Worm (Caenorhabditis elegans) whole organism, young adult: ENCODE data around the gene mrpl-39.

Experiments
- C17E4.6 ChIP-seq: fragments of 200-800 bp; sonication (Bioruptor generic); IDR thresholded peaks from 2 replicates; pipeline ENCODE4 v1.3.6; 2022; ENCODE audit warnings: missing genetic modification reagents, missing genetic modification characterization, missing compliant biosample characterization
- F10E7.11 ChIP-seq: sonication (generic microtip); optimal IDR thresholded peaks from 2 replicates; lab custom pipeline; 2017; ENCODE audit warnings: mild to moderate bottlenecking, missing genetic modification characterization, moderate library complexity, missing compliant biosample characterization
- F22D6.2 ChIP-seq: sonication (generic microtip); optimal IDR thresholded peaks from 2 replicates; lab custom pipeline; 2016; ENCODE audit warnings: mild to moderate bottlenecking, missing genetic modification characterization, missing compliant biosample characterization
- F52B5.7 ChIP-seq: sonication (generic microtip); optimal IDR thresholded peaks from 2 replicates; lab custom pipeline; 2016; ENCODE audit warnings: mild to moderate bottlenecking, missing genetic modification characterization, missing compliant biosample characterization
- F57A8.1 ChIP-seq: fragments of 200-800 bp; sonication (Bioruptor generic); optimal IDR thresholded peaks from 2 replicates; lab custom pipeline; 2018; ENCODE audit warnings: mild to moderate bottlenecking, missing genetic modification characterization, moderate library complexity, missing compliant biosample characterization
- F57C9.4 ChIP-seq: sonication (generic microtip); optimal IDR thresholded peaks from 2 replicates; lab custom pipeline; 2017; ENCODE audit warnings: mild to moderate bottlenecking, missing genetic modification characterization, missing compliant biosample characterization
- K12H6.12 ChIP-seq: fragments of 200-800 bp; sonication (Bioruptor generic); optimal IDR thresholded peaks from 2 replicates; lab custom pipeline; 2018; ENCODE audit warnings: mild to moderate bottlenecking, missing genetic modification characterization, missing compliant biosample characterization
- Y53G8AR.9 ChIP-seq: fragments of 200-800 bp; sonication (Bioruptor generic); conservative IDR thresholded peaks from 2 replicates; pipeline ENCODE4 v1.3.6; 2022; ENCODE audit warnings: missing genetic modification reagents, missing genetic modification characterization, missing compliant biosample characterization
- Y67H2A.10 ChIP-seq: fragments of 200-800 bp; sonication (Bioruptor generic); conservative IDR thresholded peaks from 2 replicates; pipeline ENCODE4 v1.3.6; 2022; ENCODE audit warnings: missing genetic modification reagents, missing genetic modification characterization, missing compliant biosample characterization
- bed-1 ChIP-seq: fragments of 200-800 bp; sonication (Bioruptor generic); IDR thresholded peaks from 2 replicates; pipeline ENCODE4 v1.3.6; 2022; ENCODE audit warnings: missing genetic modification reagents, missing genetic modification characterization, missing compliant biosample characterization
- bed-2 ChIP-seq: fragments of 200-800 bp; sonication (Bioruptor generic); IDR thresholded peaks from 2 replicates; pipeline ENCODE4 v1.3.6; 2022; ENCODE audit warnings: missing genetic modification reagents, missing genetic modification characterization, missing compliant biosample characterization
- cebp-1 ChIP-seq, 2 experiments: fragments of 200-800 bp in 1 of 2; sonication (Bioruptor generic) in 1 of 2; sonication (generic microtip) in 1 of 2; IDR thresholded peaks in 1 of 2; optimal IDR thresholded peaks in 1 of 2; 2 replicates each; pipeline versions ENCODE4 v1.3.6 to Lab custom; 2017 to 2022; ENCODE audit warnings: missing compliant biosample characterization in 2 of 2, missing genetic modification characterization in 2 of 2, mild to moderate bottlenecking in 1 of 2, missing genetic modification reagents in 1 of 2, moderate library complexity in 1 of 2
- cebp-2 ChIP-seq: fragments of 200-800 bp; sonication (Bioruptor generic); IDR thresholded peaks from 2 replicates; pipeline ENCODE4 v1.3.6; 2022; ENCODE audit warnings: missing genetic modification characterization, missing compliant biosample characterization
- ceh-27 ChIP-seq: fragments of 200-800 bp; sonication (Bioruptor generic); optimal IDR thresholded peaks from 2 replicates; lab custom pipeline; 2018; ENCODE audit warnings: mild to moderate bottlenecking, missing genetic modification characterization, moderate library complexity, missing compliant biosample characterization
- chd-7 ChIP-seq: sonication (generic microtip); optimal IDR thresholded peaks from 2 replicates; lab custom pipeline; 2016; ENCODE audit warnings: mild to moderate bottlenecking, missing genetic modification characterization, moderate library complexity, missing compliant biosample characterization
- dpff-1 ChIP-seq: sonication (generic microtip); optimal IDR thresholded peaks from 2 replicates; lab custom pipeline; 2017; ENCODE audit warnings: mild to moderate bottlenecking, missing genetic modification characterization, missing compliant biosample characterization
- efl-1 ChIP-seq: fragments of 150-350 bp; optimal IDR thresholded peaks from 2 replicates; lab custom pipeline; 2014; ENCODE audit warnings: missing biosample characterization, missing genetic modification reagents, missing genetic modification characterization
- egrh-3 ChIP-seq: fragments of 200-800 bp; sonication (Bioruptor generic); IDR thresholded peaks from 2 replicates; pipeline ENCODE4 v1.3.6; 2022; ENCODE audit warnings: missing genetic modification reagents, missing genetic modification characterization, missing compliant biosample characterization
- gei-17 ChIP-seq: fragments of 200-800 bp; sonication (Bioruptor generic); optimal IDR thresholded peaks from 2 replicates; lab custom pipeline; 2018; ENCODE audit warnings: mild to moderate bottlenecking, missing genetic modification characterization, missing compliant biosample characterization
- hmg-1.2 ChIP-seq: fragments of 200-800 bp; sonication (Bioruptor generic); IDR thresholded peaks from 2 replicates; pipeline ENCODE4 v1.3.6; 2022; ENCODE audit warnings: missing genetic modification reagents, missing genetic modification characterization, missing compliant biosample characterization
- lag-1 ChIP-seq: fragments of 200-800 bp; sonication (Bioruptor generic); IDR thresholded peaks from 2 replicates; pipeline ENCODE4 v1.3.6; 2022; ENCODE audit warnings: missing genetic modification reagents, missing genetic modification characterization, missing compliant biosample characterization
- let-526 ChIP-seq: fragments of 200-800 bp; sonication (Bioruptor generic); IDR thresholded peaks from 2 replicates; pipeline ENCODE4 v1.3.6; 2022; ENCODE audit warnings: missing genetic modification reagents, missing genetic modification characterization, missing compliant biosample characterization
- let-607 ChIP-seq, 2 experiments: fragments of 200-800 bp in 1 of 2; sonication (Bioruptor generic) in 1 of 2; sonication (generic microtip) in 1 of 2; optimal IDR thresholded peaks; 2 replicates each; lab custom pipeline; 2016 to 2018; ENCODE audit warnings: mild to moderate bottlenecking in 2 of 2, missing compliant biosample characterization in 2 of 2, missing genetic modification characterization in 2 of 2, moderate library complexity in 2 of 2, missing genotype in 1 of 2
- lin-26 ChIP-seq: fragments of 200-800 bp; sonication (Bioruptor generic); IDR thresholded peaks from 2 replicates; pipeline ENCODE4 v1.3.6; 2022; ENCODE audit warnings: missing genetic modification reagents, missing genetic modification characterization, missing compliant biosample characterization
- lsl-1 ChIP-seq: fragments of 200-800 bp; sonication (Bioruptor generic); optimal IDR thresholded peaks from 2 replicates; lab custom pipeline; 2018; ENCODE audit warnings: mild to moderate bottlenecking, missing genetic modification characterization, moderate library complexity, missing compliant biosample characterization
- madf-10 ChIP-seq: sonication (generic microtip); optimal IDR thresholded peaks from 2 replicates; lab custom pipeline; 2016; ENCODE audit warnings: mild to moderate bottlenecking, missing genetic modification characterization, missing compliant biosample characterization
- madf-3 ChIP-seq: fragments of 200-800 bp; sonication (Bioruptor generic); IDR thresholded peaks from 2 replicates; pipeline ENCODE4 v1.3.6; 2022; ENCODE audit warnings: missing genetic modification reagents, missing genetic modification characterization, missing compliant biosample characterization
- mxl-1 ChIP-seq: sonication (generic microtip); optimal IDR thresholded peaks from 2 replicates; lab custom pipeline; 2016; ENCODE audit warnings: missing genetic modification characterization, missing compliant biosample characterization
- nfya-1 ChIP-seq: sonication (generic microtip); optimal IDR thresholded peaks from 2 replicates; lab custom pipeline; 2017; ENCODE audit warnings: antibody characterized with exemption, missing compliant biosample characterization, missing genetic modification characterization, borderline replicate concordance; ENCODE audit not compliant: insufficient read depth
- nfyb-1 ChIP-seq: fragments of 200-800 bp; sonication (Bioruptor generic); IDR thresholded peaks from 2 replicates; pipeline ENCODE4 v1.3.6; 2022; ENCODE audit warnings: missing genetic modification reagents, missing genetic modification characterization, missing compliant biosample characterization
- nhr-80 ChIP-seq: sonication (generic microtip); optimal IDR thresholded peaks from 2 replicates; lab custom pipeline; 2016; ENCODE audit warnings: missing genetic modification characterization, missing compliant biosample characterization
- sea-2 ChIP-seq: fragments of 200-800 bp; sonication (Bioruptor generic); IDR thresholded peaks from 2 replicates; pipeline ENCODE4 v1.3.6; 2022; ENCODE audit warnings: missing genetic modification characterization, missing compliant biosample characterization
- snpc-1.1 ChIP-seq: sonication (generic microtip); optimal IDR thresholded peaks from 2 replicates; lab custom pipeline; 2017; ENCODE audit warnings: missing genetic modification characterization, mild to moderate bottlenecking, missing compliant biosample characterization, antibody characterized with exemption, moderate library complexity, missing genotype, missing genetic modification reagents; ENCODE audit not compliant: insufficient read depth
- snpc-1.3 ChIP-seq: sonication (generic microtip); optimal IDR thresholded peaks from 2 replicates; lab custom pipeline; 2017; ENCODE audit warnings: missing genetic modification characterization, mild to moderate bottlenecking, missing compliant biosample characterization, antibody characterized with exemption, moderate library complexity, missing genotype, missing genetic modification reagents; ENCODE audit not compliant: insufficient read depth
- tlf-1 ChIP-seq: fragments of 200-800 bp; sonication (Bioruptor generic); optimal IDR thresholded peaks from 2 replicates; lab custom pipeline; 2018; ENCODE audit warnings: mild to moderate bottlenecking, missing genetic modification characterization, missing compliant biosample characterization
- unc-130 ChIP-seq: sonication (generic microtip); optimal IDR thresholded peaks from 2 replicates; lab custom pipeline; 2016; ENCODE audit warnings: missing genetic modification reagents, missing genetic modification characterization, missing compliant biosample characterization
- zfh-2 ChIP-seq: fragments of 200-800 bp; sonication (Bioruptor generic); conservative IDR thresholded peaks from 2 replicates; pipeline ENCODE4 v1.3.6; 2022; ENCODE audit warnings: missing genetic modification reagents, missing genetic modification characterization, missing compliant biosample characterization
- ztf-3 ChIP-seq: fragments of 200-800 bp; sonication (Bioruptor generic); optimal IDR thresholded peaks from 2 replicates; lab custom pipeline; 2018; ENCODE audit warnings: mild to moderate bottlenecking, missing genetic modification characterization, missing compliant biosample characterization
- ztf-6 ChIP-seq: fragments of 200-800 bp; sonication (Bioruptor generic); IDR thresholded peaks from 2 replicates; pipeline ENCODE4 v1.3.6; 2022; ENCODE audit warnings: missing genetic modification reagents, missing genetic modification characterization, missing compliant biosample characterization

The mrpl-39 gene

DNA sequence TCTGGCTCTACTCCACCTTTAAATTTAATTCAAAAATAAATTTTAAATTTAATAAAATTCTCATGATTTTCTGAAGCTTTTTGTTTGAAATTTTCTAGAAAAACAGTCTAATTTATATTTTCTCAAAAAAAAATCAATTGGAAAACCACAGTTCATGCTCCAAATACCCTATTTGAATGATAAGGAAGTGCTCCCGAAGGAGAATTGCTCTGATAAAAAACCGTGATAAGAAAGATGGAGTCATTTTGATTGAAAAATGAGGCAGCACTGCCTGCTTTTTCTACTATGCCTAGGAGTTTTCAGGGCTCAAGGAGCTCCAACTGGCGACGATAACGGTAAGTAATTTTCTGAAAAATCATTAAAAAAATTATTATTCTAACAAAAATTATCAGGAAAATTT lies 24.6 kb downstream of the mrpl-39 start, which contains the start of gene T10B5.7:
TSS of gene T10B5.7 (plus strand) at position 225 of the 400 bp plus-strand sequence.
- TF ChIP-seq let-607 (tag; optimal IDR thresholded peaks at IDR 0.05; lab: Kevin White, UChicago): no peak
- TF ChIP-seq snpc-1.1: no peak
- TF ChIP-seq nhr-80 (tag; lab: Kevin White, UChicago): peak; percentile 46
- TF ChIP-seq cebp-1 (GFP tag; IDR thresholded peaks at IDR 0.05; lab: Robert Waterston, UW): no peak
- no peak for TF ChIP-seq cebp-1 (tag; optimal IDR thresholded peaks at IDR 0.05; lab: Kevin White, UChicago)

DNA sequence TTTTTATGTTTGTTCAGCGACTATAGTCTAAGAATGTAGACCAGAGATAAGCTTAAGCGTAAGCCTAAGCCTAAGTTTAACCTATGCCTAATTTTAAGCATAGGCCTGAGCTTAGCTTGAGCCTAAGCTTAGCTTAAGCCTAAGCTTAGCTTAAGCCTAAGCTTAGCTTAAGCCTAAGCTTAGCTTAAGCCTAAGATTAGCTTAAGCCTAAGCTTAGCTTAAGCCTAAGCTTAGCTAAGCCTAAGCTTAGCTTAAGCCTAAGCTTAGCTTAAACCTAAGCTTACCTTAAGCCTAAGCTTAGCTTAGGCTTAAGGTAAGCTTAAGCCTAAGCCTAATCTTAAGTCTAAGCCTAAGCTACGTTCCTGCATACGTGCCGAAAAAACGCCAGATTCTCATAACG lies 27.2 kb downstream of the mrpl-39 start:
- TF ChIP-seq madf-10 (tag; lab: Kevin White, UChicago) (no peak), gei-17 (GFP tag; lab: Kevin White, UChicago) (no peak), ztf-6 (GFP tag; lab: Robert Waterston, UW) (no peak), dpff-1 (no peak), Y67H2A.10 (GFP tag; lab: Robert Waterston, UW) (no peak), lag-1 (GFP tag; lab: Robert Waterston, UW) (no peak), K12H6.12 (tag; lab: Kevin White, UChicago) (no peak), lin-26 (GFP tag; lab: Robert Waterston, UW) (no peak), cebp-2 (GFP tag; lab: Robert Waterston, UW) (no peak), F57C9.4 (no peak), bed-1 (GFP tag; lab: Robert Waterston, UW) (no peak), snpc-1.3 (tag; lab: Kevin White, UChicago) (no peak), efl-1 (GFP tag; lab: Kevin White, UChicago) (no peak), chd-7 (tag; lab: Kevin White, UChicago) (no peak), F10E7.11 (no peak), let-526 (no peak), F22D6.2 (tag; lab: Kevin White, UChicago) (no peak)

DNA sequence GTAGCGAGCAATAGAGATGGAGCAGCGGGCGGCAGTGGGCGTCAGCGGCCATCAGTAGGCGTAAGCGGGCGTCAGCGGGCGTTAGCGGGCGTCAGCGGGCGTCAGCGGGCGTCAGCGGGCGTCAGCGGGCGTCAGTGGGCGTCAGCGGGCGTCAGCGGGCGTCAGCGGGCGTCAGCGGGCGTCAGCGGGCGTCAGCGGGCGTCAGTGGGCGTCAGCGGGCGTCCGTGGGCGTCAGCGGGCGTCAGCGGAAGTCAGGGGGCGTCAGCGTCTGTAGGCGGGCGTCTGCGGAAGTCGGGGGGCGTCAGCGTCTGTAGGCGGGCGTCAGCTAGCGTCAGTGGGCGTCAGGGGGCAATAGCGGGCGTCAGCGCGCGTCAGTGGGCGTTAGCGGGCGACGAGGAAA lies 28.6 kb downstream of the mrpl-39 start:
- peak; percentile 94 for TF ChIP-seq zfh-2 (GFP tag; lab: Robert Waterston, UW)
- TF ChIP-seq egrh-3 (GFP tag; lab: Robert Waterston, UW): peak; percentile 99
- TF ChIP-seq bed-2 (GFP tag; lab: Robert Waterston, UW): 0 out of 2 replicates have a peak, but pooled peaks have one; percentile 31
- 0 out of 2 replicates have a peak, but pooled peaks have one; percentile 46 for TF ChIP-seq cebp-2 (GFP tag; lab: Robert Waterston, UW)

DNA sequence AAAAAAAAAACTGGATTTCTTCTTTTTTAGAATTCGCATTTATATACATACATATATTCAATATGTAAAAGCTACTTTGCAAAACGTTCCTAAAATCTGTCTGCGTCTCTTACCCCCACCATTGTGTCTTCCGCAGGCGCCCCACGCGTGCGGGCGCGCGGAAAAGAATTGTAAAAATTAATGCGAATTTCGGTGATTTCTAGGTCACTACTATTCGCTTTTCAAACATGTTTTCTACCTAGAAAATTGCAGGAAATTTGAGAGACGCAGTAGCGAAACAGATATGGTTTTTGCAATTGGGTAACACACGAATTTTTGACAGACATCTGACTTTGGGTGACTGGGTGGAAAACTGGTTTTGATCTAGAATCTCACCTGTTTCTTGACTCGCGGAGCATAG lies 33.7 kb downstream of the mrpl-39 start:
- TF ChIP-seq madf-3 (GFP tag; lab: Robert Waterston, UW) (no peak), hmg-1.2 (peak; percentile 18; the same call in 1 of the 2 replicates)

DNA sequence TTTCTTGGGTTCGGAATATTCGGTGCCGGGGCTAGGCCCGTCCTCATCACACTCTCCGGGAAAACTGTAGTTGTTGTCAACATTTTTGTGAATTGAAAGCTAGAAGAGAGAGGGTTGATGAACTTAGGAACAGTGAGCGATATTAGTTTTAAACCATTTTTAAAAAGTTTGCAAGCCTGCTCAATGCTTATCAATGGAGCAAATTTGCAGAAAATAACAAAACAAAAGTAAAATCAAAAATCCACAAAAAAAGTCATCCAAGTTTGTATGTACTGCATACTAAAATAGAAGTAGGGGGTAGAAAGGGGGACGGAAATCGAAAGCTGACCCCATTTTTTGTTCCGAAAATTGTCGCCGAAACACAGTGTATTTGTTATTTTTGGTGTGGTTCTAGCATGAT lies 34.8 kb downstream of the mrpl-39 start, which contains the start of gene T10B5.10:
TSS of gene T10B5.10 (minus strand) at position 101 of the 400 bp plus-strand sequence.
- TF ChIP-seq lsl-1 (no peak), nfyb-1 (GFP tag; lab: Robert Waterston, UW) (no peak), sea-2 (GFP tag; lab: Robert Waterston, UW) (no peak), ceh-27 (GFP tag; lab: Kevin White, UChicago) (no peak), F52B5.7 (tag; lab: Kevin White, UChicago) (no peak), snpc-1.3 (tag; lab: Kevin White, UChicago) (no peak), nfya-1 (tag; lab: Kevin White, UChicago) (no peak), tlf-1 (no peak), F57A8.1 (GFP tag; lab: Kevin White, UChicago) (no peak), C17E4.6 (GFP tag; lab: Robert Waterston, UW) (no peak), mxl-1 (tag; lab: Kevin White, UChicago) (no peak), snpc-1.1 (no peak), Y53G8AR.9 (GFP tag; lab: Robert Waterston, UW) (no peak), ztf-3 (GFP tag; lab: Kevin White, UChicago) (no peak), gei-17 (GFP tag; lab: Kevin White, UChicago) (no peak), unc-130 (GFP tag; lab: Kevin White, UChicago) (no peak)
